Worm (Caenorhabditis elegans): ENCODE measurements around the gene D1086.10.
"Not testable (repeated sequence)": the region's sequence is repeated elsewhere in the genome, so short reads cannot be mapped to it uniquely, and the experiment has no call there.

D1086.10 gene

DNA sequence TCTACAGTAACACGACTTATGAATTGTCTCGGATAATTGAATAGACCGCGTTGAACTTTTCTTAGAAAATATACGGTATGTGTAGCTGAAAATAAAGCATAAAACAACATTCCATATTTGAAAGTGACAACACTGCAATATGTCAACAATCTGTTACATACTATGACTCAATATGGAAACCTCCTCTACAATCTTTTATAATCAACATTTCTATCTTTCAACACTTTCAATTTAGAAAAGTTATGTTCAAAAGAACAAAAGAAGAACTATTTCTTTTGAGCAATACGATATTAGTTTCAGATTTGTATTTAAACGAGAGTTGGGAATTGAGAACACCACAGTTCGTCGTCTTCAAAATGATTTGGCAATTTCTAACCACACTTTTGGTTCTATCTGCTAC lies at the start of gene D1086.10:
TSS of gene D1086.10 (plus strand) at position 301 of the 400 bp plus-strand sequence.
- TF ChIP-seq klf-2 (GFP tag; conservative IDR thresholded peaks at IDR 0.05) (no peak), med-1 (GFP tag; optimal IDR thresholded peaks at IDR 0.05; ENCODE audit: insufficient read depth) (no peak), ztf-29 (GFP tag; IDR thresholded peaks at IDR 0.05) (no peak), cog-1 (tag; optimal IDR thresholded peaks at IDR 0.05) (no peak), flt-1 (GFP tag; IDR thresholded peaks at IDR 0.05) (no peak), ref-1 (GFP tag; conservative IDR thresholded peaks at IDR 0.05) (no peak), T22C8.4 (GFP tag; IDR thresholded peaks at IDR 0.05) (no peak), ztf-23 (GFP tag; IDR thresholded peaks at IDR 0.05) (no peak), tab-1 (GFP tag; IDR thresholded peaks at IDR 0.05) (no peak)

DNA sequence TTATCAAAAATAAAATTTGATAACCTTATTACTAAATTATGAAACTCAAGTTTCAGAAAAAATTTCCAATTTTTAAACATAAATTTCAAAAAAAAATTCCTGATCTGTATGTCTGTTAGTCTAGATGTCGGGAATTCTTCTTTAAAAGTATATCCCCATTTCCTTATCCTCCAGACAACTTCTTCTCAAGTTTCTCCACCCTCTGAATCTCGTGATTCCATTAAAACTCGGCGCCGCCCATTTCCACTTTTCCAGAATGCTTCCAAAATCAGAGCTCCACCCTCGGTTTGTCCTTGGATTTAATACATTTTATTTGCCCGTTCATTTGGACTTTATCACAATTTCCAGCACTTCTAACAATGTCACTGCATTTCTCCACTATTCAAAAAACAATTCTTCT lies 48.9 kb upstream of the D1086.10 start, which contains the start of gene ins-10:
TSS of gene ins-10 (plus strand) at position 301 of the 400 bp plus-strand sequence.
- TF ChIP-seq tab-1 (GFP tag; IDR thresholded peaks at IDR 0.05) (no peak), med-1 (GFP tag; optimal IDR thresholded peaks at IDR 0.05; ENCODE audit: insufficient read depth) (no peak)

DNA sequence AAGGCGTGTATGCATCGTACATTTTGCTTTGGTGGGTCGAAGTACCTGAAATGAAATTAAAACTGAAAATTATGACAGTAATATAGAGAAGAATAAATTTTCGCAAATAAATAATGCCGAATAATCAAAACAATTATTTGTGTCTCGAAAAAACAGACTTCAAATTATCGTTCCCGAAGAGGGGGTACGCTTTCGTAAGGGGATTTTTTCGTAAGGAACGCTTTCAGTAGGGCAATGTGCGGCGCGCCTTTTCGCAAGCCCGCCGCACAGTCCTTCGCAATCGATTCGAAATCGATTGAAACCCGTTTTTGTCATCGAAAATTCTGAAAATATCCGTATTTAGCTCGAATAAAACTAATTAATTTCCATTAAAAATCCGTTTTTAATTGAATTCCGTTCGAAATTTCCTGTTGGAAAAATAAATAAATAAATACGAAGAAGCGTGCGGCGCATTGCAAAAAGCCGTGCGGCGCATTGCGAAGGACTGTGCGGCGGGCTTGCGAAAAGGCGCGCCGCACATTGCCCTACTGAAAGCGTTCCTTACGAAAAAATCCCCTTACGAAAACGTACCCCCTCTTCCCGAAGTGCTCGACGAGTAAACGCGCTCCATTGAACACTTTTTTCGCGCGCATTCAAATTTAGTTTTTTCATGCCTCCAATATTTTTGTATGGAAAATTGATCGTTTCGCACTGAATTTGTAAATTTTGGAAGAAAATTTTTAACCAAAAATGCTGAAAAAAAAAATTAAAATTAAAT lies 44.0 kb upstream of the D1086.10 start, which contains the start of gene vps-39:
TSS of gene vps-39 (minus strand) at position 51 of the 757 bp plus-strand sequence.
- TF ChIP-seq ztf-29 (GFP tag; IDR thresholded peaks at IDR 0.05): peak; percentile 7; the same call in 1 of the 2 replicates
- TF ChIP-seq T22C8.4 (GFP tag; IDR thresholded peaks at IDR 0.05): peak; percentile 65
- peak; percentile 62; the same call in 1 of the 2 replicates for TF ChIP-seq tab-1 (GFP tag; IDR thresholded peaks at IDR 0.05)
- peak; percentile 84 for TF ChIP-seq klf-2 (GFP tag; conservative IDR thresholded peaks at IDR 0.05)
- TF ChIP-seq flt-1 (GFP tag; IDR thresholded peaks at IDR 0.05): peak; percentile 83
- TF ChIP-seq ref-1 (GFP tag; conservative IDR thresholded peaks at IDR 0.05): peak; percentile 35; the same call in 1 of the 2 replicates
- TF ChIP-seq med-1 (GFP tag; optimal IDR thresholded peaks at IDR 0.05; ENCODE audit: insufficient read depth): peak; percentile 36
- TF ChIP-seq ztf-23 (GFP tag; IDR thresholded peaks at IDR 0.05): peak; percentile 90

DNA sequence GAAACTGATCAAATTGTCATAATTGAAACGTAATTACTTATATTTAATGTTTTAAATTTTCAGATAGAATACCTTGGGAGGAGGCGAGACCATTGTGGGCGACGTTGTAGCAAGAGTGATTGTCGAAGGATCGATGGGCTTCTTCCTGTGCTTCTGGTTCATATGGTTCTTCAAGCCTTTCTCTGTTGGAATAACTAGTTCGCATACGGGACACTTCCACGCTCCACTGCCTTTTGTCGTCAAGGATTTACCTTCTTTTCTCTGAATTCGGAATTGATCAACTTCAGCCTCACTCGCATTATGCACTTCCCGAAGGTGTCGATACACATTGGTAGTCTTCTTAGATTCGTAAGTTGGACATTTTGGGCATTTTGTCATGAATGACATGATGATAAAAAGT lies 33.3 kb upstream of the D1086.10 start, which contains the start of gene F58D12.1:
TSS of gene F58D12.1 (plus strand) at position 301 of the 400 bp plus-strand sequence.
- TF ChIP-seq cog-1 (tag; optimal IDR thresholded peaks at IDR 0.05); tab-1 (GFP tag; IDR thresholded peaks at IDR 0.05); T22C8.4 (GFP tag; IDR thresholded peaks at IDR 0.05): not testable (repeated sequence)

DNA sequence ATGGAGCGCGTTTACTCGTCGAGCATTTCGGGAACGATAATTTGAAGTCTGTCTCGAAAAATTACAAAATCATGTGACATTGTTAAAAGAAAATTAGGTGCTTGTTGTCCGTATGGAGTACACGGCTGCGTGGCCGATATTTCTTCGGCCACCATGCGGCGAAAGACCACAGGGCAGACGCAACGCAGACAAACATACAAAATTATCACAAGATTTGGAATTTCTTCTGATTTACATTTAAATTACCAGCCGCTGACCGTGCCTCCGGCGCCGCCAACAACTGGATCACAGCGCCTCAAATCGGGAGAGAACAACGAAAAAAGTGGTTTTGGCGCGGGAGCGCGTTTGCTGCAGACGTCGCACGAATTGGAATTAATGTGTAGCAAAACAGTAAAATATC lies 27.5 kb upstream of the D1086.10 start:
- peak; percentile 67 for TF ChIP-seq T22C8.4 (GFP tag; IDR thresholded peaks at IDR 0.05)
- peak; percentile 59; the same call in 1 of the 2 replicates for TF ChIP-seq ztf-29 (GFP tag; IDR thresholded peaks at IDR 0.05)
- TF ChIP-seq flt-1 (GFP tag; IDR thresholded peaks at IDR 0.05): peak; percentile 73; the same call in 1 of the 2 replicates
- peak; percentile 63; the same call in 1 of the 2 replicates for TF ChIP-seq klf-2 (GFP tag; conservative IDR thresholded peaks at IDR 0.05)
- TF ChIP-seq ztf-23 (GFP tag; IDR thresholded peaks at IDR 0.05): peak; percentile 82
- peak; percentile 74 for TF ChIP-seq cog-1 (tag; optimal IDR thresholded peaks at IDR 0.05)

DNA sequence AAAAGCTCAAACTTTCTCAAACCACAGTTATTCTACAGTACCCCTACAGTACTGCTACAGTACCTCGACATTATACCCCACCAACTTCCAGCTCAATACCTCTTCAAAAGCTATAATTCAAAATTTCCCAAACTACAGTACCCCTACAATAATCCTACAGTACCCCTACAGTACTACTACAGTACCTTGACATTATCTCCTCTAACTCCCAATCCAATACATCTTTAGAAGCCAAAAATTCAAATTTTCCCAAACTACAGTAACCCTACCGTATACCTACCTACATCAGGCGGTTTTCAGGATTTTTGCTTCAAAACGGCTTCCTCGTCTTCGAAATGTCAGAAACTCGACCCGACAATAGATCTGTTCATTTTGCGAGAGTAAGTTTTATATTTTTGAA lies 25.0 kb upstream of the D1086.10 start, which contains the start of gene F58D12.3:
TSS of gene F58D12.3 (plus strand) at position 301 of the 400 bp plus-strand sequence.
- no peak for TF ChIP-seq T22C8.4 (GFP tag; IDR thresholded peaks at IDR 0.05)
- no peak for TF ChIP-seq cog-1 (tag; optimal IDR thresholded peaks at IDR 0.05)
- TF ChIP-seq ztf-29 (GFP tag; IDR thresholded peaks at IDR 0.05): no peak
- no peak for TF ChIP-seq ztf-23 (GFP tag; IDR thresholded peaks at IDR 0.05)
- no peak for TF ChIP-seq klf-2 (GFP tag; conservative IDR thresholded peaks at IDR 0.05)
- no peak for TF ChIP-seq tab-1 (GFP tag; IDR thresholded peaks at IDR 0.05)
- no peak for TF ChIP-seq flt-1 (GFP tag; IDR thresholded peaks at IDR 0.05)
- no peak for TF ChIP-seq med-1 (GFP tag; optimal IDR thresholded peaks at IDR 0.05; ENCODE audit: insufficient read depth)
- no peak for TF ChIP-seq ref-1 (GFP tag; conservative IDR thresholded peaks at IDR 0.05)

DNA sequence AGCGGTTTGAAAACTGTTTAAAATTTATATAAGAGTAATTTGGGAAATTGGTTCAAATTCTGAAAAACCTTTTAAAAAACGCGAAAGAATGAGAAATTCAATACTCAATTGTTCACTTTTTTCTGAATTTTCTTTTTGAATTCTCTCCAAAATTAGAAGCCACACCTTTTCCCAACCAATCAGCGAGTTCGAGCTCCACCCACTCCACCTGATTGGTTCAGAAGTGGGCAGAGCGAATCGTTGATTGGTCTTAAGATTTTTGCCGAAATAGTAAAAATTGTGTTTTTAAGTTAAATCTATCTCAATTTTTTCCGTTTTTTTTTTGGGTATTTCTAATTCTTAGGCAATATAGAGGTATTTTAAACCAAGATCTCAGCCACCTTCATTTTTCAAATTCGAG lies 18.6 kb upstream of the D1086.10 start:
- TF ChIP-seq tab-1 (GFP tag; IDR thresholded peaks at IDR 0.05) (no peak), ztf-29 (GFP tag; IDR thresholded peaks at IDR 0.05) (no peak), T22C8.4 (GFP tag; IDR thresholded peaks at IDR 0.05) (no peak), flt-1 (GFP tag; IDR thresholded peaks at IDR 0.05) (no peak), ref-1 (GFP tag; conservative IDR thresholded peaks at IDR 0.05) (no peak), klf-2 (GFP tag; conservative IDR thresholded peaks at IDR 0.05) (no peak), med-1 (GFP tag; optimal IDR thresholded peaks at IDR 0.05; ENCODE audit: insufficient read depth) (no peak), cog-1 (tag; optimal IDR thresholded peaks at IDR 0.05) (no peak), ztf-23 (GFP tag; IDR thresholded peaks at IDR 0.05) (no peak)

DNA sequence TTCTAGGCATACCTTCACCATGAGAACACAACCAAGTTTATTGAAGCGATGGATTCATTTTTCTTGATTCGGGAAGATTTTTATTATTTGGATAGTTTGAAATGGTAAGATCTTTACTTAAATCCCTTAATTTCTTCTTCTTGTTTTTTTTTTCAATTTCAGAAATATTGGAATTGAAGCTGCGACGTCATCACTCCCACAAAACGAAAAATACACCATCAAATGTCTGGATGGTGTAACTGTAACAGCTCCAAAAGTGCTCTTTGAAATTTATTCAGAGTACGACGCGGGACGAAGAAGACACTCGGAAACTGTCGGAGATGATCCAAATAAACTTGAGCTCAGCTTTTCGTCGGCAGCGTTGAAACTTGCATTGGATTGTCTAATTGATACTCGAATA lies 18.1 kb upstream of the D1086.10 start, which contains the start of gene D1086.21:
TSS of gene D1086.21 (plus strand) at position 301 of the 400 bp plus-strand sequence.
- TF ChIP-seq ref-1 (GFP tag; conservative IDR thresholded peaks at IDR 0.05): no peak
- no peak for TF ChIP-seq cog-1 (tag; optimal IDR thresholded peaks at IDR 0.05)
- no peak for TF ChIP-seq tab-1 (GFP tag; IDR thresholded peaks at IDR 0.05)
- no peak for TF ChIP-seq ztf-29 (GFP tag; IDR thresholded peaks at IDR 0.05)
- TF ChIP-seq ztf-23 (GFP tag; IDR thresholded peaks at IDR 0.05): no peak
- TF ChIP-seq flt-1 (GFP tag; IDR thresholded peaks at IDR 0.05): no peak
- TF ChIP-seq klf-2 (GFP tag; conservative IDR thresholded peaks at IDR 0.05): no peak
- TF ChIP-seq med-1 (GFP tag; optimal IDR thresholded peaks at IDR 0.05; ENCODE audit: insufficient read depth): no peak
- no peak for TF ChIP-seq T22C8.4 (GFP tag; IDR thresholded peaks at IDR 0.05)

DNA sequence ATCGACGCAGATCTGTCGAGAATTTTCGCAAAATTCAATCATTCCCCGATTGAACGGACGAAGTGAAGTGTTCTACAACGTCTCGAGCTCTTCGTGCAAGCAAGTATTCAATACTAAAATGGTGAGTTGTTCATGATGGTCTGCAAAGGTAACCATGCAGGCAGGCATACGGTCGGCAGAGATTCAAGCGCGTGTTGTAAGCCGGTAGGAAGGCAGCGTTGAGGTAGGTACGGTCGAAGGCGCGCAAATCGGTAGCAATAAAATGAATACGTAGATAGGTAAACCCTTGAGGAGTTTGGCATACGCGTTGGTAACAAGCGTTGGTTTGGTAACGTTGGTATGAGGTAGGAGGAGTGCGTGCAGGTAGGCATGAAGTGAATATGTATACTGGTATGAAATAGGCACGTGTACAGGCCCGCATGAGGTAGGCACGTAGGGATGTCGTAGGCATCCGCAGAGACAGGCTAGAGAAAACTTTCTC lies 14.7 kb upstream of the D1086.10 start, which contains the start of gene D1086.17:
TSS of gene D1086.17 (plus strand) at position 51 of the 481 bp plus-strand sequence.
- TF ChIP-seq cog-1 (tag; optimal IDR thresholded peaks at IDR 0.05) (no peak), med-1 (GFP tag; optimal IDR thresholded peaks at IDR 0.05; ENCODE audit: insufficient read depth) (no peak), flt-1 (GFP tag; IDR thresholded peaks at IDR 0.05) (no peak), T22C8.4 (GFP tag; IDR thresholded peaks at IDR 0.05) (no peak), ztf-29 (GFP tag; IDR thresholded peaks at IDR 0.05) (no peak), ref-1 (GFP tag; conservative IDR thresholded peaks at IDR 0.05) (no peak), tab-1 (GFP tag; IDR thresholded peaks at IDR 0.05) (no peak), ztf-23 (GFP tag; IDR thresholded peaks at IDR 0.05) (no peak), klf-2 (GFP tag; conservative IDR thresholded peaks at IDR 0.05) (no peak)

Data from whole organism, midembryonic.